Fruit fly (Drosophila melanogaster) whole organism, embryonic: ENCODE measurements around the gene CG13385.
A peak's percentile ranks its signal among the peaks of the same experiment; 100 is the strongest.

ENCODE experiments used
- Awh ChIP-seq: fragments of 200-800 bp; sonication (Bioruptor generic); IDR thresholded peaks from 2 replicates; pipeline ENCODE4, ENCODE4 v1.3.6; 2022; ENCODE audit warnings: missing biosample characterization, missing genetic modification characterization
- CG10366 ChIP-seq: fragments of 200-800 bp; sonication (Bioruptor generic); IDR thresholded peaks from 2 replicates; pipeline ENCODE4 v1.3.6; 2022; ENCODE audit warnings: missing biosample characterization, missing genetic modification characterization
- CG13296 ChIP-seq: fragments of 200-800 bp; sonication (Bioruptor generic); optimal IDR thresholded peaks from 3 replicates; lab custom pipeline; 2018; ENCODE audit warnings: missing biosample characterization, mild to moderate bottlenecking, missing genetic modification characterization
- CG13894 ChIP-seq: fragments of 200-800 bp; sonication (Bioruptor generic); optimal IDR thresholded peaks from 3 replicates; lab custom pipeline; 2018; ENCODE audit warnings: missing biosample characterization, mild to moderate bottlenecking, missing genetic modification characterization, moderate library complexity
- CG15479 ChIP-seq: fragments of 200-800 bp; sonication (Bioruptor generic); optimal IDR thresholded peaks from 3 replicates; lab custom pipeline; 2019; ENCODE audit warnings: missing biosample characterization, mild to moderate bottlenecking, missing genetic modification characterization, moderate library complexity
- CG1603 ChIP-seq: fragments of 200-800 bp; sonication (Bioruptor generic); optimal IDR thresholded peaks from 2 replicates; lab custom pipeline; 2019; ENCODE audit warnings: missing biosample characterization, mild to moderate bottlenecking, missing genetic modification characterization, moderate library complexity
- CG17385 ChIP-seq: fragments of 200-800 bp; sonication (Bioruptor generic); optimal IDR thresholded peaks from 3 replicates; lab custom pipeline; 2018; ENCODE audit warnings: missing biosample characterization, mild to moderate bottlenecking, missing genetic modification characterization
- CG2712 ChIP-seq: fragments of 200-800 bp; optimal IDR thresholded peaks from 3 replicates; lab custom pipeline; 2019; ENCODE audit warnings: missing biosample characterization, mild to moderate bottlenecking, missing genetic modification characterization, moderate library complexity
- CG34376 ChIP-seq: fragments of 200-800 bp; sonication (Bioruptor generic); optimal IDR thresholded peaks from 2 replicates; lab custom pipeline; 2018; ENCODE audit warnings: missing biosample characterization, mild to moderate bottlenecking, missing genetic modification characterization
- CG7357 ChIP-seq: fragments of 200-800 bp; sonication (Bioruptor generic); IDR thresholded peaks from 3 replicates; pipeline ENCODE4 v1.3.6; 2022; ENCODE audit warnings: missing biosample characterization, missing genetic modification characterization
- CG8944 ChIP-seq: fragments of 200-800 bp; sonication (Bioruptor generic); optimal IDR thresholded peaks from 3 replicates; lab custom pipeline; 2016; ENCODE audit warnings: missing biosample characterization, missing genetic modification characterization
- CoRest ChIP-seq: fragments of 200-800 bp; sonication (Bioruptor generic); optimal IDR thresholded peaks from 3 replicates; lab custom pipeline; 2018; ENCODE audit warnings: missing biosample characterization, mild to moderate bottlenecking, missing genetic modification characterization, moderate library complexity
- Fer1 ChIP-seq: fragments of 200-800 bp; sonication (Bioruptor generic); optimal IDR thresholded peaks from 2 replicates; lab custom pipeline; 2017; ENCODE audit warnings: missing biosample characterization, mild to moderate bottlenecking, missing genetic modification characterization
- Fer2 ChIP-seq: fragments of 200-800 bp; sonication (Bioruptor generic); optimal IDR thresholded peaks from 2 replicates; lab custom pipeline; 2018; ENCODE audit warnings: missing biosample characterization, mild to moderate bottlenecking, missing genetic modification characterization, moderate library complexity
- Fer3 ChIP-seq: fragments of 200-800 bp; sonication (Bioruptor generic); optimal IDR thresholded peaks from 2 replicates; lab custom pipeline; 2018; ENCODE audit warnings: missing biosample characterization, mild to moderate bottlenecking, missing genetic modification characterization, moderate library complexity
- Gsc ChIP-seq: fragments of 200-800 bp; sonication (Bioruptor generic); IDR thresholded peaks from 2 replicates; pipeline ENCODE4 v1.3.6; 2022; ENCODE audit warnings: missing biosample characterization, missing genetic modification characterization
- HLHmδ ChIP-seq: fragments of 200-800 bp; sonication (Bioruptor generic); optimal IDR thresholded peaks from 2 replicates; lab custom pipeline; 2018; ENCODE audit warnings: missing biosample characterization, mild to moderate bottlenecking, missing genetic modification characterization, moderate library complexity
- Hey ChIP-seq: fragments of 200-800 bp; sonication (Bioruptor generic); optimal IDR thresholded peaks from 3 replicates; lab custom pipeline; 2018; ENCODE audit warnings: missing biosample characterization, mild to moderate bottlenecking, missing genetic modification characterization
- HmgZ ChIP-seq: fragments of 200-800 bp; sonication (Bioruptor generic); optimal IDR thresholded peaks from 2 replicates; lab custom pipeline; 2018; ENCODE audit warnings: missing biosample characterization, mild to moderate bottlenecking, missing genetic modification characterization
- Pdp1 ChIP-seq, 2 experiments: fragments of 200-800 bp; sonication (Bioruptor generic); optimal IDR thresholded peaks; 3 replicates each; lab custom pipeline; 2016; ENCODE audit warnings: missing biosample characterization in 2 of 2, missing genetic modification characterization in 2 of 2, mild to moderate bottlenecking in 1 of 2, moderate library complexity in 1 of 2
- bbx ChIP-seq: fragments of 200-800 bp; sonication (Bioruptor generic); IDR thresholded peaks from 2 replicates; pipeline ENCODE4 v1.3.6; 2022; ENCODE audit warnings: missing biosample characterization, missing genetic modification characterization; ENCODE audit not compliant: partially characterized antibody
- crc ChIP-seq: fragments of 200-800 bp; sonication (Bioruptor generic); optimal IDR thresholded peaks from 2 replicates; lab custom pipeline; 2016; ENCODE audit warnings: missing biosample characterization, missing genetic modification characterization
- da ChIP-seq: fragments of 200-800 bp; sonication (Bioruptor generic); optimal IDR thresholded peaks from 2 replicates; lab custom pipeline; 2016; ENCODE audit warnings: missing biosample characterization, missing genetic modification characterization
- kni ChIP-seq: fragments of 200-800 bp; sonication (Bioruptor generic); optimal IDR thresholded peaks from 3 replicates; lab custom pipeline; 2017; ENCODE audit warnings: mild to moderate bottlenecking, missing biosample characterization, missing genetic modification reagents, missing genetic modification characterization
- lov ChIP-seq, 2 experiments: fragments of 200-800 bp in 1 of 2; fragments of >200 bp in 1 of 2; sonication (Bioruptor generic) in 1 of 2; IDR thresholded peaks in 1 of 2; optimal IDR thresholded peaks in 1 of 2; 2 replicates in 1 of 2; 3 replicates in 1 of 2; pipeline versions ENCODE4 v1.3.6 to Lab custom; 2017 to 2022; ENCODE audit warnings: missing biosample characterization in 1 of 2, missing genetic modification characterization in 1 of 2
- luna ChIP-seq: fragments of 200-800 bp; sonication (Bioruptor generic); optimal IDR thresholded peaks from 2 replicates; lab custom pipeline; 2016; ENCODE audit warnings: missing biosample characterization, missing genetic modification characterization
- mam ChIP-seq: fragments of 200-800 bp; sonication (Bioruptor generic); optimal IDR thresholded peaks from 3 replicates; lab custom pipeline; 2016; ENCODE audit warnings: missing biosample characterization, missing genetic modification characterization
- sens ChIP-seq: fragments of 200-800 bp; sonication (Bioruptor generic); peaks from one replicate; lab custom pipeline; 2016; ENCODE audit warnings: missing biosample characterization, missing genetic modification characterization
- sens-2 ChIP-seq: fragments of 200-800 bp; sonication (Bioruptor generic); IDR thresholded peaks from 2 replicates; pipeline ENCODE4 v1.3.6; 2022; ENCODE audit warnings: missing biosample characterization, missing genetic modification characterization
- sim ChIP-seq: fragments of 200-800 bp; sonication (Bioruptor generic); IDR thresholded peaks from 2 replicates; pipeline ENCODE4 v1.3.6; 2022; ENCODE audit warnings: missing biosample characterization, missing genetic modification characterization
- stc ChIP-seq: fragments of 200-800 bp; sonication (Bioruptor generic); IDR thresholded peaks from 2 replicates; pipeline ENCODE4 v1.3.6; 2022; ENCODE audit warnings: missing biosample characterization, missing genetic modification characterization
- tup ChIP-seq: fragments of 200-800 bp; sonication (Bioruptor generic); optimal IDR thresholded peaks from 2 replicates; lab custom pipeline; 2016; ENCODE audit warnings: missing biosample characterization, mild to moderate bottlenecking, missing genetic modification characterization, moderate library complexity

CG13385 gene

DNA sequence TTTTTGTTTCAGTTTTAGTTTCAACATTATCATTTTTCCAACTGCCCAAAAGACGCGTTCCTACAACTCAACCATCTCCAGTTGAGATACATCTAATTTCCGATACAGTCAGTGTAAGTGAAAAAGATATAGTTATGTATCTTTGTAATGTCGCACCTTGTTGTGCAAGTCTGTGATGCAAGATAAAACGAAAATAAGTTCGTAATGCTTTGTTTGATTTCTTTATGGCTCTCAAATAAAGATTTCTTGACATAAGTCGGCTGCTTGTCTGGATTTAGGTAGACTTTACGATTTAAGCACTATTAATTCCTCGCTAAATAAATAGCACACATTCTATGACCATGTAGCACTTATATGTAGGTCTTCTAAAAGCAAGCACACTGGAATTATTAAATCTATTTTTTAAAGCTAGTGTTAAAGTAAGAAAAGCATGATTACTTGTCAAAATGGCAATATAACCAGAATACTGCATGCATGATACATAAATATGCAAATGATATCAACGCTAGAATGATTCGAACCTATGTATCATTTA, 11.4 kb upstream of the CG13385 start (continued):
- no peak for TF ChIP-seq CG34376 (GFP tag; lab: Kevin White, UChicago)
- TF ChIP-seq CG7357: no peak
- no peak for TF ChIP-seq Fer3 (tag; lab: Kevin White, UChicago)
- TF ChIP-seq CG17385 (GFP tag; lab: Kevin White, UChicago): peak; percentile 7
- TF ChIP-seq stc: no peak
- peak in 1 of 2 experiments; percentile 79 for TF ChIP-seq Pdp1 (GFP tag; optimal IDR thresholded peaks at IDR 0.05; lab: Kevin White, UChicago)
- no peak for TF ChIP-seq bbx (GFP tag; lab: Robert Waterston, UW)
- peak; percentile 32 for TF ChIP-seq CG13296
- TF ChIP-seq CG13894: no peak
- no peak for TF ChIP-seq sens-2 (GFP tag; lab: Robert Waterston, UW)
- TF ChIP-seq HmgZ (tag; lab: Kevin White, UChicago): no peak
- no peak for TF ChIP-seq crc (GFP tag; lab: Kevin White, UChicago)
- TF ChIP-seq, all 482 proteins: peak for 8

DNA sequence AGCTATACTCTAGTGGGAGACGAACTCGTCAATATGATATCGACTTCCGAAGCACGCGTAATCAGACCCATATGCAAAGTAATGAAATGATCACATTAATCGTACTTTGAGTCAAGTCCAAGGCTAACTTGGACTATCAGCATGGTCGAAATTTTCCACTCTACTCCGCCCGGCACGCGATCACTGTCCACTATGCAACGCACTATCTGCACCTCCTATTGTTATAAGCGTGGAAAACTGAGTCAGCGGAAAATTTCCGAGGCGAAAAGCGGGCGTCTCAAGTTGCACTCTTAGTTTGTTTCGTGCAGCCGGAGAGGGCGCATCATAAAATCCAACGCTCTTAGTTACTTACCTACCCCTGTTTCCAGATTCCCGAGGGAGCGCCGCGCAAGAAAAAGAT, 10.6 kb upstream of the CG13385 start:
- TF ChIP-seq Gsc: no peak
- no peak for TF ChIP-seq tup (GFP tag; lab: Kevin White, UChicago)
- TF ChIP-seq lov (optimal IDR thresholded peaks at IDR 0.05; lab: Kevin White, UChicago): no peak
- TF ChIP-seq lov (GFP tag; IDR thresholded peaks at IDR 0.05; lab: Robert Waterston, UW): 0 out of 3 replicates have a peak, but pooled peaks have one; percentile 30
- TF ChIP-seq, all 482 proteins: peak for 1

DNA sequence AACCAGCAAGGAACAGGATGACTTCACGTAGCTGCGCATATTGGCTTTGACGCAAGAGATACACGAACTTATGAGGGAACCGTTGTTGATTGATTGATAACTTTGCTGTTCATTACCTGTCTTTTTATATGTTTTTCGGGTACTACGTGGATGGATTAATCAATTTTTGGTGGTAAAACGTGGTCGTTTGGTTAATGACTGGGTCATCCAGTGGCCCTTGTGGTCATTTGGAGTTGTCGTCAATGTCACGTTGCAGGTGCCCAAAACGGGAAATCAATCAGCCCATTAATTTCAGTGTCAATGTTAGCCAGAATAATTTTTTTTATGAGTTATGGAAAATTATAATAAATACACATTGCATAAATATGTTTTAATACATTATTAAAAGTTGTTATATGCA, 7.2 kb upstream of the CG13385 start, which contains the start of gene CG42819:
Gene CG42819 (minus strand): TSS at position 101 of the 400 bp plus-strand sequence.
- no peak for TF ChIP-seq mam (GFP tag; lab: Kevin White, UChicago)
- no peak for TF ChIP-seq CG10366 (GFP tag; lab: Robert Waterston, UW)
- TF ChIP-seq kni: peak; percentile 21

dm6 chr2L:8392298-8392697, 4.2 kb upstream of the CG13385 start, which contains the start of gene CG42820:
TSS of gene CG42820 (minus strand) at chr2L:8392398.
- TF ChIP-seq CG8944 (no peak), sens (GFP tag; lab: Kevin White, UChicago) (peak; percentile 21), Fer2 (tag; lab: Kevin White, UChicago) (no peak)

- TF ChIP-seq luna (GFP tag; lab: Kevin White, UChicago): no peak
Observed at dm6 chr2L:8393122-8393521, 3.3 kb upstream of the CG13385 start, which contains the start of gene Acp29AB. TSS of gene Acp29AB (minus strand) at chr2L:8393222.

DNA sequence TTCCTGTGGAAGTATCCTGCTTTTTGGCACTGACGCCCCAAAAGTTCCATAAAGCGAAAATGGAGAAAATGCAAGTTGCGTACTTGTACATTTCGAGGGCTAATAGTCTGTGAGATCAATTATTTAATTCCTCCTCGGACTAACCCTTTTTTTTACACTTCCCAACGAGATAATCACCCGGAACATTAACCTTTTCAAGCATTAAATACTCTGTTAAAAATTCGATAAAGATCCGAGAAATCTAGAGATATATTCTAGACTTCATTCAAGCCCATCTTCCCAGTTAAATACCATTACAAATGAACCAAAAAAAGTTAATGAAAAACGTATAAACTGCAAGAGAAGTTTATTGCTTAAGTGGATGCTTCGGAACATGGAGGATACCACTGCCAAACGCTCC, 2.3 kb upstream of the CG13385 start, which contains the start of gene lectin-29Ca:
Gene lectin-29Ca (minus strand): TSS at position 101 of the 400 bp plus-strand sequence.
- TF ChIP-seq CoRest (tag; lab: Kevin White, UChicago) (no peak), CG1603 (tag; lab: Kevin White, UChicago) (no peak), Awh (GFP tag; lab: Robert Waterston, UW) (no peak), da (no peak), CG2712 (tag; lab: Kevin White, UChicago) (no peak), sim (no peak), HLHmδ (no peak), Fer1 (GFP tag; lab: Kevin White, UChicago) (no peak), CG15479 (GFP tag; lab: Kevin White, UChicago) (no peak), Hey (no peak), lov (optimal IDR thresholded peaks at IDR 0.05; lab: Kevin White, UChicago) (no peak), lov (GFP tag; IDR thresholded peaks at IDR 0.05; lab: Robert Waterston, UW) (no peak)
